Fruit fly (Drosophila melanogaster) whole organism, embryonic: Measurements from ENCODE around the gene GILT3.
A peak's percentile ranks its signal among the peaks of the same experiment; 100 is the strongest.

Experiments used
- CG12071 ChIP-seq: fragments of 200-800 bp; sonication (Bioruptor generic); optimal IDR thresholded peaks from 3 replicates; lab custom pipeline; 2018; ENCODE audit warnings: missing biosample characterization, mild to moderate bottlenecking, missing genetic modification characterization
- CG2199 ChIP-seq: fragments of 200-800 bp; sonication (Bioruptor generic); IDR thresholded peaks from 3 replicates; pipeline ENCODE4 v1.3.6; 2022; ENCODE audit warnings: missing biosample characterization, missing genetic modification characterization
- CG6854 ChIP-seq: fragments of 200-800 bp; sonication (Bioruptor generic); optimal IDR thresholded peaks from 3 replicates; lab custom pipeline; 2017; ENCODE audit warnings: missing biosample characterization, mild to moderate bottlenecking, missing genetic modification characterization
- CG8388 ChIP-seq: fragments of 200-800 bp; sonication (Bioruptor generic); optimal IDR thresholded peaks from 2 replicates; lab custom pipeline; 2019; ENCODE audit warnings: missing biosample characterization, mild to moderate bottlenecking, missing genetic modification characterization, moderate library complexity
- Gsc ChIP-seq: fragments of 200-800 bp; sonication (Bioruptor generic); IDR thresholded peaks from 2 replicates; pipeline ENCODE4 v1.3.6; 2022; ENCODE audit warnings: missing biosample characterization, missing genetic modification characterization
- Lhr ChIP-seq: fragments of 200-800 bp; sonication (Bioruptor generic); optimal IDR thresholded peaks from 3 replicates; lab custom pipeline; 2017; ENCODE audit warnings: mild to moderate bottlenecking, missing biosample characterization, missing genetic modification reagents, missing genetic modification characterization
- MTF-1 ChIP-seq: fragments of 200-800 bp; sonication (Bioruptor generic); optimal IDR thresholded peaks from 2 replicates; lab custom pipeline; 2018; ENCODE audit warnings: missing biosample characterization, mild to moderate bottlenecking, missing genetic modification characterization, borderline replicate concordance
- Side ChIP-seq: fragments of 200-800 bp; sonication (Bioruptor generic); optimal IDR thresholded peaks from 2 replicates; lab custom pipeline; 2016; ENCODE audit warnings: missing biosample characterization, missing genetic modification characterization
- abd-A ChIP-seq: fragments of 200-800 bp; sonication (Bioruptor generic); optimal IDR thresholded peaks from 3 replicates; lab custom pipeline; 2019; ENCODE audit warnings: missing biosample characterization, mild to moderate bottlenecking, missing genetic modification characterization, moderate library complexity
- kay ChIP-seq: fragments of 200-800 bp; sonication (Bioruptor generic); optimal IDR thresholded peaks from 2 replicates; lab custom pipeline; 2016; ENCODE audit warnings: missing biosample characterization, missing genetic modification characterization
- lab ChIP-seq: fragments of 200-800 bp; sonication (Bioruptor generic); optimal IDR thresholded peaks from 3 replicates; lab custom pipeline; 2017; ENCODE audit warnings: missing biosample characterization, missing genetic modification characterization, mild to moderate bottlenecking, moderate library complexity, missing genetic modification reagents
- pros ChIP-seq: fragments of 200-800 bp; sonication (Bioruptor generic); optimal IDR thresholded peaks from 3 replicates; lab custom pipeline; 2019; ENCODE audit warnings: missing biosample characterization, mild to moderate bottlenecking, missing genetic modification characterization, moderate library complexity

DNA sequence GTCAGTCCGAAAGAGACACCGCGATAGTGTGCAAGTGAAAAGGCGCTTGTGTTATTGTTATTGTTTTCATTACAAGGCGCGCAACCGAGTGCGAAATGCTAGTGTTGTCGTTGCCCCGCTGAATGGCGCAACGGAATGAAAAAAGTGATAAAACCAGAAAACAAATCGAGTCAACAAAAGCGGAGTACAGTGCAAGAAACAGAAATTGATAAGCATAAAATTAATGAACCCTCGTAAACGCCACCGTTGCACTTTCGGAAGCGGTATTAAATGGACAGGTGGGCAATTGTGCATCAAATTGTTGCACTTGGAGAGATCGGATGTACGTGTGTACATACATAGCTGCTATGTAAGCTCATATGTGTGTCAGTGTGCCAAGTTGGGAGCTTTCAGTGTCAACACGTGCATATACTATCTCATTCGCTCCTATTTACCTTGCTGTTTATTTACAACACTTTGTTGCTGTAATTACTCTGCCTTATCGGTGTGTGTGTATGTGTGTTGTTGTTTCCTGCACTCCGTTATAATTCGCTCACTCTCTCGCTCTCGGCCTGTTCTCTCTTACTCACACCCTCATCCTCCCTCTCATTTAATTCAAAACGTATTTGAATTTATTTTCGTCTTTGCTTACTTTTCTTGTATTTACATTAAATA lies 46.4 kb downstream of the GILT3 start:
- TF ChIP-seq abd-A (no peak), lab (GFP tag; lab: Kevin White, UChicago) (peak; percentile 56), Gsc (no peak), Lhr (GFP tag; lab: Kevin White, UChicago) (no peak), pros (no peak), kay (peak; percentile 41), CG6854 (peak; percentile 41), CG2199 (GFP tag; lab: Robert Waterston, UW) (0 out of 3 replicates have a peak, but pooled peaks have one; percentile 42), CG12071 (GFP tag; lab: Kevin White, UChicago) (peak; percentile 94), Side (GFP tag; lab: Kevin White, UChicago) (peak; percentile 49), CG8388 (GFP tag; lab: Kevin White, UChicago) (no peak), MTF-1 (GFP tag; lab: Kevin White, UChicago) (peak; percentile 95)
